Fruit fly (Drosophila melanogaster): ENCODE data around the gene CG3402.

Gene CG3402

dm6 chr3L:606490-607327, 46.0 kb downstream of the CG3402 start, which contains the start of gene Reg-2 (continued):
- TF ChIP-seq sug (tag; optimal IDR thresholded peaks at IDR 0.05) (peak; percentile 69), Ets65A (GFP tag) (peak; percentile 29), CG10147 (GFP tag; optimal IDR thresholded peaks at IDR 0.05) (no peak), zen (tag; optimal IDR thresholded peaks at IDR 0.05) (peak; percentile 13), ems (GFP tag; optimal IDR thresholded peaks at IDR 0.05) (no peak), sob (GFP tag; IDR thresholded peaks at IDR 0.05) (no peak), wek (GFP tag; optimal IDR thresholded peaks at IDR 0.05) (peak; percentile 40), Rx (GFP tag; IDR thresholded peaks at IDR 0.05) (no peak), Meics (GFP tag; optimal IDR thresholded peaks at IDR 0.05) (peak; percentile 12), CG9797 (GFP tag; optimal IDR thresholded peaks at IDR 0.05) (no peak), Sin3A (optimal IDR thresholded peaks at IDR 0.05) (no peak), D19A (tag; optimal IDR thresholded peaks at IDR 0.05) (no peak), CG13624 (GFP tag; optimal IDR thresholded peaks at IDR 0.05) (no peak), CG1603 (tag; optimal IDR thresholded peaks at IDR 0.05) (peak; percentile 43), lbe (GFP tag; optimal IDR thresholded peaks at IDR 0.05) (peak; percentile 23), Trl (optimal IDR thresholded peaks at IDR 0.05) (no peak), Trl (GFP tag; optimal IDR thresholded peaks at IDR 0.05) (no peak), usp (GFP tag; optimal IDR thresholded peaks at IDR 0.05) (no peak), CG8478 (optimal IDR thresholded peaks at IDR 0.05) (no peak), CG3838 (GFP tag; optimal IDR thresholded peaks at IDR 0.05) (no peak), Fer3 (tag; optimal IDR thresholded peaks at IDR 0.05) (no peak), wdn (GFP tag; IDR thresholded peaks at IDR 0.05) (no peak), E2f2 (GFP tag; IDR thresholded peaks at IDR 0.05) (peak; percentile 96), ssp (GFP tag; IDR thresholded peaks at IDR 0.05) (no peak), CG7556 (GFP tag; optimal IDR thresholded peaks at IDR 0.05) (no peak), nom (GFP tag; optimal IDR thresholded peaks at IDR 0.05) (peak; percentile 37), CG15601 (tag; optimal IDR thresholded peaks at IDR 0.05) (peak; percentile 31), caup (GFP tag; optimal IDR thresholded peaks at IDR 0.05; ENCODE audit: severe bottlenecking) (peak; percentile 40), Awh (GFP tag; IDR thresholded peaks at IDR 0.05) (no peak), inv (GFP tag; IDR thresholded peaks at IDR 0.05; ENCODE audit: partially characterized antibody) (no peak), CG4424 (GFP tag; optimal IDR thresholded peaks at IDR 0.05) (peak; percentile 29), toy (GFP tag; IDR thresholded peaks at IDR 0.05) (no peak), Lhr (GFP tag; optimal IDR thresholded peaks at IDR 0.05) (peak; percentile 69), zf30C (GFP tag; optimal IDR thresholded peaks at IDR 0.05) (no peak), CG12104 (GFP tag; optimal IDR thresholded peaks at IDR 0.05) (no peak), CG8944 (GFP tag; optimal IDR thresholded peaks at IDR 0.05) (no peak), CG31388 (GFP tag; optimal IDR thresholded peaks at IDR 0.05) (no peak), Doc2 (GFP tag; IDR thresholded peaks at IDR 0.05) (no peak), HLH3B (GFP tag; IDR thresholded peaks at IDR 0.05) (0 out of 2 replicates have a peak, but pooled peaks have one; percentile 29), esg (GFP tag; conservative IDR thresholded peaks at IDR 0.05) (no peak), CG17328 (GFP tag; IDR thresholded peaks at IDR 0.05) (no peak), CG18262 (tag; optimal IDR thresholded peaks at IDR 0.05) (no peak), zfh2 (GFP tag; optimal IDR thresholded peaks at IDR 0.05) (no peak), NFAT (GFP tag; IDR thresholded peaks at IDR 0.05) (peak; percentile 59), tna (GFP tag; IDR thresholded peaks at IDR 0.05; ENCODE audit: partially characterized antibody) (no peak), sqz (GFP tag; optimal IDR thresholded peaks at IDR 0.05) (peak; percentile 6), abd-A (tag; optimal IDR thresholded peaks at IDR 0.05) (no peak), Jarid2 (GFP tag; optimal IDR thresholded peaks at IDR 0.05) (no peak), CG12942 (GFP tag; optimal IDR thresholded peaks at IDR 0.05) (no peak), CG6683 (GFP tag; optimal IDR thresholded peaks at IDR 0.05) (no peak), CG4730 (GFP tag; IDR thresholded peaks at IDR 0.05) (no peak)

Data from whole organism, embryonic.